Fruit fly (Drosophila melanogaster): ENCODE results near the gene CG8112.
A peak's percentile ranks its signal among the peaks of the same experiment; 100 is the strongest.

Gene CG8112

dm6 chr3R:8684328-8685177, 28.2 kb upstream of the CG8112 start, which contains the start of gene CG44227:
Gene CG44227 (minus strand): TSS chr3R:8685176.
- no peak for TF ChIP-seq noc (tag; optimal IDR thresholded peaks at IDR 0.05)

- TF ChIP-seq noc (tag; optimal IDR thresholded peaks at IDR 0.05), result no peak
These were observed 26.3 kb upstream of the CG8112 start for dm6 chr3R:8686446-8686845.

- no peak for TF ChIP-seq noc (tag; optimal IDR thresholded peaks at IDR 0.05)
These were observed 18.5 kb upstream of the CG8112 start for dm6 chr3R:8694110-8694826.

dm6 chr3R:8697772-8698259, 14.9 kb upstream of the CG8112 start, which contains the start of gene hb:
Gene hb (minus strand): TSS chr3R:8697822.
- no peak for TF ChIP-seq noc (tag; optimal IDR thresholded peaks at IDR 0.05)

dm6 chr3R:8699230-8699629, 13.5 kb upstream of the CG8112 start:
- no peak for TF ChIP-seq noc (tag; optimal IDR thresholded peaks at IDR 0.05)

dm6 chr3R:8700660-8701059, 12.1 kb upstream of the CG8112 start:
- TF ChIP-seq noc (tag; optimal IDR thresholded peaks at IDR 0.05), result no peak

dm6 chr3R:8701197-8701596, 11.5 kb upstream of the CG8112 start:
- TF ChIP-seq noc (tag; optimal IDR thresholded peaks at IDR 0.05), result no peak

dm6 chr3R:8704669-8705068, 8.1 kb upstream of the CG8112 start:
- TF ChIP-seq noc (tag; optimal IDR thresholded peaks at IDR 0.05), result no peak

- TF ChIP-seq noc (tag; optimal IDR thresholded peaks at IDR 0.05), result no peak
These were observed 7.2 kb upstream of the CG8112 start for dm6 chr3R:8705323-8706097.

dm6 chr3R:8707166-8707565, 5.6 kb upstream of the CG8112 start:
- TF ChIP-seq noc (tag; optimal IDR thresholded peaks at IDR 0.05), result no peak

dm6 chr3R:8711890-8712449, 763 bp upstream of the CG8112 start:
- TF ChIP-seq noc (tag; optimal IDR thresholded peaks at IDR 0.05), result peak; percentile 15

- TF ChIP-seq noc (tag; optimal IDR thresholded peaks at IDR 0.05), result no peak
These were observed 2.6 kb downstream of the CG8112 start for dm6 chr3R:8715371-8715770.

dm6 chr3R:8715851-8716550, 3.3 kb downstream of the CG8112 start, which contains the start of gene TMEM216:
Gene TMEM216 (plus strand): TSS chr3R:8716243.
- TF ChIP-seq noc (tag; optimal IDR thresholded peaks at IDR 0.05), result no peak

- TF ChIP-seq noc (tag; optimal IDR thresholded peaks at IDR 0.05), result no peak
These were observed 3.8 kb downstream of the CG8112 start for dm6 chr3R:8716551-8716879.

dm6 chr3R:8718356-8718755, 5.6 kb downstream of the CG8112 start, which contains the start of gene Cks85A:
Gene Cks85A (minus strand): TSS chr3R:8718456.
- TF ChIP-seq noc (tag; optimal IDR thresholded peaks at IDR 0.05), result no peak

Measured in whole organism, larva.